Worm (Caenorhabditis elegans): ENCODE results near the gene R10E4.3.

DNA sequence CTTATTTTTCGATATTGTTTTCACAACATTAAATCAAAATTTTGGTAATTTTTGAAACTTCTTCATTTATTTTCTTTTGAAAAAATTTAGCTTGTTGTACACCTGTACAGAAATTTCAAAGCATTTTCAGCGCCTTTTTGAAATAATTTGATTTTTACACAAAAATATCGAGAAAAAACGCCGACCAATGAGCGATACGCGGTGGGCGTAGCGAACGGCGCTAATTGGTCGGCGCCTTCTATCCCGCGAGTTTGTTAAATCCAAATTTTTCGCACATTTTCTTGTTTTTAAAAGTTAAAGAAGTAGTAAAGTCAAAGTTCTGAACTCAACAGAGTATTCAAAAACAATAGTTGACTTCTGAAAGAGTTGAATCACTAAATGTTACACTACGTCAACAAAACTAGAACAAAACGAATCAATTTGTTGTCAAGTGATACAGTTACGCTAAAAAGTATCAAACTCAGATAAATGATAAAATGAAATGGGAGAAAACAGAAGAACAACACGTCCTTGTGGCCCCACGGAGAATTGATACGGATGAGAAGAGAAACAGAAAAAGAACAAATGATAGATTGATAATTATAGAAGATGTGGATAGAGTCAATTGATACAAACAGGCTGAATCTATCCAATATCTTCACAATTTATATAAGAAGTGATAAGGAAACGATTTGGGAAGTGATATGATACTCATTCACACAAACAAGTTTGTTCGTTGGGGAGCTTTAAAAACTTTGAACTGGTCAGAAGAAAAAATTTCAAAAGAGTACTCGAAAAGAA is 41.1 kb upstream of the R10E4.3 start:
- TF ChIP-seq mdl-1 (tag; optimal IDR thresholded peaks at IDR 0.05) (no peak), nhr-12 (tag; optimal IDR thresholded peaks at IDR 0.05) (no peak), elt-1 (tag; optimal IDR thresholded peaks at IDR 0.05) (no peak), F13H6.1 (tag; optimal IDR thresholded peaks at IDR 0.05) (no peak), ztf-1 (GFP tag; conservative IDR thresholded peaks at IDR 0.05) (no peak), ZK546.5 (tag; optimal IDR thresholded peaks at IDR 0.05) (no peak), nhr-21 (tag; optimal IDR thresholded peaks at IDR 0.05) (peak; percentile 38), unc-39 (tag; optimal IDR thresholded peaks at IDR 0.05) (no peak), nhr-237 (tag; optimal IDR thresholded peaks at IDR 0.05) (no peak), lin-11 (tag; optimal IDR thresholded peaks at IDR 0.05) (no peak)
